Fruit fly (Drosophila melanogaster): ENCODE measurements around the gene mRpL48.

Gene mRpL48

dm6 chr2L:1719971-1720370 lies 9.7 kb downstream of the mRpL48 start:
- TF ChIP-seq noc (tag; optimal IDR thresholded peaks at IDR 0.05): peak; percentile 61

- TF ChIP-seq noc (tag; optimal IDR thresholded peaks at IDR 0.05): peak; percentile 51
Measured at dm6 chr2L:1720846-1721506, 10.7 kb downstream of the mRpL48 start.

dm6 chr2L:1722260-1722659 lies 12.0 kb downstream of the mRpL48 start:
- no peak for TF ChIP-seq noc (tag; optimal IDR thresholded peaks at IDR 0.05)

- no peak for TF ChIP-seq noc (tag; optimal IDR thresholded peaks at IDR 0.05)
Measured at dm6 chr2L:1723135-1723936, 13.1 kb downstream of the mRpL48 start.

dm6 chr2L:1723937-1724591 lies 13.8 kb downstream of the mRpL48 start, which contains the start of gene Rim2:
Gene Rim2 (minus strand): TSS chr2L:1724388.
- TF ChIP-seq noc (tag; optimal IDR thresholded peaks at IDR 0.05): no peak

dm6 chr2L:1724592-1724940 lies 14.3 kb downstream of the mRpL48 start:
- no peak for TF ChIP-seq noc (tag; optimal IDR thresholded peaks at IDR 0.05)

dm6 chr2L:1727162-1727825 lies 17.0 kb downstream of the mRpL48 start:
- TF ChIP-seq noc (tag; optimal IDR thresholded peaks at IDR 0.05): no peak

- TF ChIP-seq noc (tag; optimal IDR thresholded peaks at IDR 0.05): peak; percentile 100
Measured at dm6 chr2L:1727826-1728619, 17.8 kb downstream of the mRpL48 start.

- no peak for TF ChIP-seq noc (tag; optimal IDR thresholded peaks at IDR 0.05)
Measured at dm6 chr2L:1728620-1728944, 18.3 kb downstream of the mRpL48 start, which contains the start of gene Rrp40. Gene Rrp40 (plus strand): TSS chr2L:1728732.

dm6 chr2L:1729607-1730011 lies 19.3 kb downstream of the mRpL48 start, which contains the start of the genes Eno and CG31937:
Gene Eno (minus strand): TSS chr2L:1729636.
Gene CG31937 (plus strand): TSS chr2L:1729887.
- TF ChIP-seq noc (tag; optimal IDR thresholded peaks at IDR 0.05): peak; percentile 74

- TF ChIP-seq noc (tag; optimal IDR thresholded peaks at IDR 0.05): peak; percentile 80
Measured at dm6 chr2L:1730914-1731313, 20.7 kb downstream of the mRpL48 start.

dm6 chr2L:1732189-1732588 lies 21.9 kb downstream of the mRpL48 start, which contains the start of the genes CG17652 and CG17646:
Gene CG17652 (minus strand): TSS chr2L:1732356.
Gene CG17646 (plus strand): TSS chr2L:1732524.
- TF ChIP-seq noc (tag; optimal IDR thresholded peaks at IDR 0.05): no peak

- no peak for TF ChIP-seq noc (tag; optimal IDR thresholded peaks at IDR 0.05)
Measured at dm6 chr2L:1733155-1733813, 23.0 kb downstream of the mRpL48 start.

dm6 chr2L:1735133-1735532 lies 24.9 kb downstream of the mRpL48 start:
- TF ChIP-seq noc (tag; optimal IDR thresholded peaks at IDR 0.05): no peak

Measured in whole organism, larva.